Fruit fly (Drosophila melanogaster) Kc167 (cell line): ENCODE data around the gene CG31542.

Source experiments
- h ChIP-seq: fragments of >200 bp; optimal IDR thresholded peaks from 3 replicates; lab custom pipeline; 2018; ENCODE audit warnings: missing external identifiers
- ttk ChIP-seq: sonication (Bioruptor generic); optimal IDR thresholded peaks from 2 replicates; lab custom pipeline; 2017; ENCODE audit warnings: missing external identifiers

- TF ChIP-seq h (lab: Kevin White, UChicago) (no peak), ttk (lab: Kevin White, UChicago) (no peak)
These were observed 47.1 kb upstream of the CG31542 start for dm6 chr3R:5322182-5322609.
